Fruit fly (Drosophila melanogaster) whole organism, embryonic: ENCODE measurements around the gene Rbp1-like.
A peak's percentile ranks its signal among the peaks of the same experiment; 100 is the strongest.

Source experiments
- Atf-2 ChIP-seq: fragments of 200-800 bp; sonication (Bioruptor generic); optimal IDR thresholded peaks from 2 replicates; lab custom pipeline; 2016; ENCODE audit warnings: missing biosample characterization, missing genetic modification characterization
- B-H2 ChIP-seq: fragments of 200-800 bp; sonication (Bioruptor generic); optimal IDR thresholded peaks from 2 replicates; lab custom pipeline; 2018; ENCODE audit warnings: missing biosample characterization, mild to moderate bottlenecking, missing genetic modification characterization
- Bgb ChIP-seq: fragments of 200-800 bp; sonication (Bioruptor generic); IDR thresholded peaks from 2 replicates; pipeline ENCODE4 v1.3.6; 2022; ENCODE audit warnings: missing biosample characterization, missing genetic modification characterization; ENCODE audit not compliant: partially characterized antibody
- CG10267 ChIP-seq: fragments of 200-800 bp; sonication (Bioruptor generic); optimal IDR thresholded peaks from 2 replicates; lab custom pipeline; 2018; ENCODE audit warnings: missing biosample characterization, mild to moderate bottlenecking, missing genetic modification characterization, moderate library complexity
- CG10431 ChIP-seq: fragments of 200-800 bp; sonication (Bioruptor generic); optimal IDR thresholded peaks from 3 replicates; lab custom pipeline; 2018; ENCODE audit warnings: missing biosample characterization, mild to moderate bottlenecking, missing genetic modification characterization
- CG11504 ChIP-seq: fragments of 200-800 bp; sonication (Bioruptor generic); optimal IDR thresholded peaks from 3 replicates; lab custom pipeline; 2019; ENCODE audit warnings: missing biosample characterization, mild to moderate bottlenecking, missing genetic modification characterization, moderate library complexity
- CG11695 ChIP-seq: fragments of 200-800 bp; sonication (Bioruptor generic); IDR thresholded peaks from 3 replicates; pipeline ENCODE4 v1.3.6; 2022; ENCODE audit warnings: missing biosample characterization, missing genetic modification characterization
- CG12071 ChIP-seq: fragments of 200-800 bp; sonication (Bioruptor generic); optimal IDR thresholded peaks from 3 replicates; lab custom pipeline; 2018; ENCODE audit warnings: missing biosample characterization, mild to moderate bottlenecking, missing genetic modification characterization
- CG13424 ChIP-seq: fragments of 200-800 bp; sonication (Bioruptor generic); optimal IDR thresholded peaks from 2 replicates; lab custom pipeline; 2019; ENCODE audit warnings: missing biosample characterization, mild to moderate bottlenecking, missing genetic modification characterization, moderate library complexity
- CG13894 ChIP-seq: fragments of 200-800 bp; sonication (Bioruptor generic); optimal IDR thresholded peaks from 3 replicates; lab custom pipeline; 2018; ENCODE audit warnings: missing biosample characterization, mild to moderate bottlenecking, missing genetic modification characterization, moderate library complexity
- CG14441 ChIP-seq: fragments of 200-800 bp; sonication (Bioruptor generic); IDR thresholded peaks from 2 replicates; pipeline ENCODE4 v1.3.6; 2022; ENCODE audit warnings: missing biosample characterization, missing genetic modification characterization
- CG15601 ChIP-seq: fragments of 200-800 bp; sonication (Bioruptor generic); optimal IDR thresholded peaks from 3 replicates; lab custom pipeline; 2019; ENCODE audit warnings: missing biosample characterization, mild to moderate bottlenecking, missing genetic modification characterization, moderate library complexity
- CG16779 ChIP-seq: fragments of 200-800 bp; sonication (Bioruptor generic); IDR thresholded peaks from 2 replicates; pipeline ENCODE4 v1.3.6; 2022; ENCODE audit warnings: missing biosample characterization, missing genetic modification characterization
- CG30431 ChIP-seq: fragments of 200-800 bp; sonication (Bioruptor generic); optimal IDR thresholded peaks from 2 replicates; lab custom pipeline; 2017; ENCODE audit warnings: missing biosample characterization, missing genetic modification characterization
- CG4360 ChIP-seq: fragments of 200-800 bp; sonication (Bioruptor generic); IDR thresholded peaks from 2 replicates; pipeline ENCODE4 v1.3.6; 2022; ENCODE audit warnings: missing biosample characterization, missing genetic modification characterization
- CG4820 ChIP-seq: fragments of 200-800 bp; sonication (Bioruptor generic); optimal IDR thresholded peaks from 3 replicates; lab custom pipeline; 2016; ENCODE audit warnings: missing biosample characterization, missing genetic modification characterization
- CG7745 ChIP-seq: fragments of 200-800 bp; sonication (Bioruptor generic); optimal IDR thresholded peaks from 2 replicates; lab custom pipeline; 2018; ENCODE audit warnings: missing biosample characterization, mild to moderate bottlenecking, missing genetic modification characterization, moderate library complexity
- CG7928 ChIP-seq: fragments of 200-800 bp; sonication (Bioruptor generic); optimal IDR thresholded peaks from 2 replicates; lab custom pipeline; 2017; ENCODE audit warnings: missing biosample characterization, mild to moderate bottlenecking, missing genetic modification characterization
- CG8388 ChIP-seq: fragments of 200-800 bp; sonication (Bioruptor generic); optimal IDR thresholded peaks from 2 replicates; lab custom pipeline; 2019; ENCODE audit warnings: missing biosample characterization, mild to moderate bottlenecking, missing genetic modification characterization, moderate library complexity
- CG9609 ChIP-seq: fragments of 200-800 bp; sonication (Bioruptor generic); optimal IDR thresholded peaks from 3 replicates; lab custom pipeline; 2016; ENCODE audit warnings: missing biosample characterization, missing genetic modification characterization
- CrebB ChIP-seq: fragments of 200-800 bp; sonication (Bioruptor generic); optimal IDR thresholded peaks from 3 replicates; lab custom pipeline; 2018; ENCODE audit warnings: missing biosample characterization, mild to moderate bottlenecking, missing genetic modification characterization
- D19B ChIP-seq: fragments of 200-800 bp; sonication (Bioruptor generic); optimal IDR thresholded peaks from 2 replicates; lab custom pipeline; 2017; ENCODE audit warnings: missing biosample characterization, mild to moderate bottlenecking, missing genetic modification characterization
- Dad ChIP-seq: fragments of 200-800 bp; sonication (Bioruptor generic); optimal IDR thresholded peaks from 3 replicates; lab custom pipeline; 2016; ENCODE audit warnings: missing biosample characterization, missing genetic modification characterization
- Dp ChIP-seq: fragments of 200-800 bp; sonication (Bioruptor generic); optimal IDR thresholded peaks from 2 replicates; lab custom pipeline; 2018; ENCODE audit warnings: missing biosample characterization, mild to moderate bottlenecking, missing genetic modification characterization, moderate library complexity
- Gug ChIP-seq: fragments of 200-800 bp; sonication (Bioruptor generic); IDR thresholded peaks from 4 replicates; pipeline ENCODE4 v1.3.6; 2022; ENCODE audit warnings: missing biosample characterization, missing genetic modification characterization
- H2.0 ChIP-seq: fragments of 200-800 bp; sonication (Bioruptor generic); IDR thresholded peaks from 2 replicates; pipeline ENCODE4 v1.3.6; 2022; ENCODE audit warnings: missing biosample characterization, missing genetic modification characterization
- HLH4C ChIP-seq: fragments of 200-800 bp; sonication (Bioruptor generic); IDR thresholded peaks from 3 replicates; pipeline ENCODE4 v1.3.6; 2022; ENCODE audit warnings: missing biosample characterization, missing genetic modification characterization; ENCODE audit not compliant: partially characterized antibody
- Hr39 ChIP-seq: fragments of >200 bp; optimal IDR thresholded peaks from 2 replicates; lab custom pipeline; 2017
- Hsf ChIP-seq: fragments of 200-800 bp; sonication (Bioruptor generic); optimal IDR thresholded peaks from 3 replicates; lab custom pipeline; 2016; ENCODE audit warnings: missing biosample characterization, missing genetic modification characterization
- MESR4 ChIP-seq: fragments of 200-800 bp; sonication (Bioruptor generic); optimal IDR thresholded peaks from 2 replicates; lab custom pipeline; 2018; ENCODE audit warnings: missing biosample characterization, mild to moderate bottlenecking, missing genetic modification characterization, moderate library complexity
- NC2β ChIP-seq: fragments of 200-800 bp; sonication (Bioruptor generic); optimal IDR thresholded peaks from 2 replicates; lab custom pipeline; 2016; ENCODE audit warnings: missing biosample characterization, missing genetic modification characterization
- Scr ChIP-seq: fragments of 200-800 bp; sonication (Bioruptor generic); IDR thresholded peaks from 2 replicates; pipeline ENCODE4 v1.3.6; 2022; ENCODE audit warnings: missing biosample characterization, missing genetic modification characterization; ENCODE audit not compliant: partially characterized antibody
- ara ChIP-seq: fragments of 200-800 bp; sonication (Bioruptor generic); IDR thresholded peaks from 2 replicates; pipeline ENCODE4 v1.3.6; 2022; ENCODE audit warnings: missing biosample characterization, missing genetic modification characterization
- cad ChIP-seq: fragments of >200 bp; optimal IDR thresholded peaks from 2 replicates; lab custom pipeline; 2017; ENCODE audit warnings: missing biosample characterization, missing genetic modification characterization
- dm ChIP-seq: fragments of 200-800 bp; sonication (Bioruptor generic); optimal IDR thresholded peaks from 3 replicates; lab custom pipeline; 2016; ENCODE audit warnings: missing biosample characterization, missing genetic modification characterization
- dysf ChIP-seq: fragments of 200-800 bp; sonication (Bioruptor generic); IDR thresholded peaks from 3 replicates; pipeline ENCODE4 v1.3.6; 2022; ENCODE audit warnings: missing biosample characterization, missing genetic modification characterization
- en ChIP-seq: fragments of 200-800 bp; sonication (Bioruptor generic); optimal IDR thresholded peaks from 2 replicates; lab custom pipeline; 2016; ENCODE audit warnings: missing biosample characterization, missing genetic modification characterization
- gsb ChIP-seq: fragments of 200-800 bp; sonication (Bioruptor generic); IDR thresholded peaks from 2 replicates; pipeline ENCODE4 v1.3.6; 2022; ENCODE audit warnings: missing biosample characterization, missing genetic modification characterization
- hbn ChIP-seq: fragments of 200-800 bp; sonication (Bioruptor generic); IDR thresholded peaks from 2 replicates; pipeline ENCODE4 v1.3.6; 2022; ENCODE audit warnings: missing biosample characterization, missing genetic modification characterization; ENCODE audit not compliant: partially characterized antibody
- ken ChIP-seq: fragments of 200-800 bp; sonication (Bioruptor generic); IDR thresholded peaks from 3 replicates; pipeline ENCODE4 v1.3.6; 2022; ENCODE audit warnings: missing biosample characterization, missing genetic modification characterization
- knrl ChIP-seq: fragments of 200-800 bp; sonication (Bioruptor generic); IDR thresholded peaks from 3 replicates; pipeline ENCODE4 v1.3.6; 2022; ENCODE audit warnings: missing biosample characterization, missing genetic modification characterization; ENCODE audit not compliant: partially characterized antibody
- maf-S ChIP-seq: fragments of 200-800 bp; sonication (Bioruptor generic); optimal IDR thresholded peaks from 2 replicates; lab custom pipeline; 2016; ENCODE audit warnings: missing biosample characterization, missing genetic modification characterization
- mirr ChIP-seq: fragments of 200-800 bp; sonication (Bioruptor generic); optimal IDR thresholded peaks from 3 replicates; lab custom pipeline; 2018; ENCODE audit warnings: missing biosample characterization, mild to moderate bottlenecking, missing genetic modification characterization
- org-1 ChIP-seq: fragments of 200-800 bp; sonication (Bioruptor generic); optimal IDR thresholded peaks from 2 replicates; lab custom pipeline; 2017; ENCODE audit warnings: missing biosample characterization, missing genetic modification characterization
- phol ChIP-seq: fragments of 200-800 bp; sonication (Bioruptor generic); optimal IDR thresholded peaks from 3 replicates; lab custom pipeline; 2018; ENCODE audit warnings: missing biosample characterization, mild to moderate bottlenecking, missing genetic modification characterization, moderate library complexity
- rib ChIP-seq: fragments of 200-800 bp; sonication (Bioruptor generic); IDR thresholded peaks from 2 replicates; pipeline ENCODE4 v1.3.6; 2022; ENCODE audit warnings: missing biosample characterization, missing genetic modification characterization
- shn ChIP-seq: fragments of 200-800 bp; sonication (Bioruptor generic); optimal IDR thresholded peaks from 3 replicates; lab custom pipeline; 2016; ENCODE audit warnings: missing biosample characterization, missing genetic modification characterization
- so ChIP-seq: fragments of 200-800 bp; sonication (Bioruptor generic); IDR thresholded peaks from 3 replicates; pipeline ENCODE4 v1.3.6; 2022; ENCODE audit warnings: missing biosample characterization, missing genetic modification characterization
- tio ChIP-seq: fragments of 200-800 bp; sonication (Bioruptor generic); optimal IDR thresholded peaks from 2 replicates; lab custom pipeline; 2017; ENCODE audit warnings: missing biosample characterization, missing genetic modification characterization, inconsistent platforms
- trem ChIP-seq: fragments of 200-800 bp; optimal IDR thresholded peaks from 3 replicates; lab custom pipeline; 2019; ENCODE audit warnings: missing biosample characterization, mild to moderate bottlenecking, missing genetic modification characterization, moderate library complexity
- zf30C ChIP-seq: fragments of 200-800 bp; sonication (Bioruptor generic); optimal IDR thresholded peaks from 3 replicates; lab custom pipeline; 2018; ENCODE audit warnings: missing biosample characterization, mild to moderate bottlenecking, missing genetic modification characterization

Rbp1-like gene

dm6 chrX:13337454-13337853, 47.2 kb downstream of the Rbp1-like start, which contains the start of gene RpS15Aa (continued):
- TF ChIP-seq phol (peak; percentile 68), CG4360 (peak; percentile 20; the same call in 1 of the 2 replicates), CG8388 (GFP tag; lab: Kevin White, UChicago) (peak; percentile 41), knrl (GFP tag; lab: Robert Waterston, UW) (peak; percentile 65), gsb (peak; percentile 47; the same call in 1 of the 2 replicates), CG11504 (tag; lab: Kevin White, UChicago) (peak; percentile 55), CG11695 (GFP tag; lab: Robert Waterston, UW) (peak; percentile 33; the same call in 1 of the 3 replicates), ara (GFP tag; lab: Robert Waterston, UW) (peak; percentile 71), Bgb (GFP tag; lab: Robert Waterston, UW) (peak; percentile 67), en (GFP tag; lab: Kevin White, UChicago) (peak; percentile 74), ken (GFP tag; lab: Robert Waterston, UW) (peak; percentile 86), CG12071 (GFP tag; lab: Kevin White, UChicago) (peak; percentile 76), CG10431 (GFP tag; lab: Kevin White, UChicago) (peak; percentile 81), Gug (GFP tag; lab: Robert Waterston, UW) (peak; percentile 64; the same call in 3 of the 4 replicates), CG13894 (tag; lab: Kevin White, UChicago) (peak; percentile 55), org-1 (GFP tag; lab: Kevin White, UChicago) (peak; percentile 60), cad (GFP tag; lab: Kevin White, UChicago) (no peak), CrebB (tag; lab: Kevin White, UChicago) (peak; percentile 73), CG7745 (no peak), NC2β (GFP tag; lab: Kevin White, UChicago) (peak; percentile 92), CG13424 (tag; lab: Kevin White, UChicago) (peak; percentile 37), trem (tag; lab: Kevin White, UChicago) (peak; percentile 55), HLH4C (GFP tag; lab: Robert Waterston, UW) (0 out of 3 replicates have a peak, but pooled peaks have one; percentile 9), H2.0 (GFP tag; lab: Robert Waterston, UW) (peak; percentile 78), mirr (GFP tag; lab: Kevin White, UChicago) (peak; percentile 82), CG15601 (tag; lab: Kevin White, UChicago) (peak; percentile 39), CG30431 (peak; percentile 73), maf-S (GFP tag; lab: Kevin White, UChicago) (peak; percentile 59), hbn (GFP tag; lab: Robert Waterston, UW) (0 out of 2 replicates have a peak, but pooled peaks have one; percentile 26), CG14441 (GFP tag; lab: Robert Waterston, UW) (peak; percentile 68), Hr39 (lab: Kevin White, UChicago) (no peak), CG4820 (peak; percentile 47), so (GFP tag; lab: Robert Waterston, UW) (0 out of 3 replicates have a peak, but pooled peaks have one; percentile 48), B-H2 (GFP tag; lab: Kevin White, UChicago) (peak; percentile 84), tio (GFP tag; lab: Kevin White, UChicago) (peak; percentile 42), MESR4 (GFP tag; lab: Kevin White, UChicago) (peak; percentile 89), CG7928 (GFP tag; lab: Kevin White, UChicago) (peak; percentile 28), CG10267 (peak; percentile 46), dysf (GFP tag; lab: Robert Waterston, UW) (peak; percentile 77), Hsf (GFP tag; lab: Kevin White, UChicago) (peak; percentile 74), Atf-2 (GFP tag; lab: Kevin White, UChicago) (peak; percentile 62), Dad (GFP tag; lab: Kevin White, UChicago) (peak; percentile 66), D19B (peak; percentile 55), shn (GFP tag; lab: Kevin White, UChicago) (peak; percentile 65), rib (peak; percentile 84), dm (GFP tag; lab: Kevin White, UChicago) (peak; percentile 73), Dp (GFP tag; lab: Kevin White, UChicago) (peak; percentile 1), CG16779 (GFP tag; lab: Robert Waterston, UW) (0 out of 2 replicates have a peak, but pooled peaks have one; percentile 17), zf30C (peak; percentile 15), Scr (GFP tag; lab: Robert Waterston, UW) (peak; percentile 29), CG9609 (peak; percentile 77)
